Fruit fly (Drosophila melanogaster) whole organism, wandering third instar larva: Measurements from ENCODE around the gene CG4278.

Source experiments
- Abd-B ChIP-seq: fragments of >200 bp; optimal IDR thresholded peaks from 2 replicates; lab custom pipeline; 2017; ENCODE audit warnings: missing biosample characterization, missing genetic modification characterization
- Dif ChIP-seq: fragments of 200-275, 200-300 bp; sonication (Bioruptor generic); optimal IDR thresholded peaks from 2 replicates; lab custom pipeline; 2018; ENCODE audit warnings: missing biosample characterization, missing genetic modification characterization; ENCODE audit not compliant: partially characterized antibody
- Hr78 ChIP-seq: fragments of >200 bp; optimal IDR thresholded peaks from 2 replicates; lab custom pipeline; 2017; ENCODE audit warnings: missing biosample characterization, missing genetic modification characterization
- br ChIP-seq: fragments of 200-800 bp; sonication (Bioruptor generic); optimal IDR thresholded peaks from 2 replicates; lab custom pipeline; 2016; ENCODE audit warnings: missing biosample characterization, missing genetic modification characterization
- dsf ChIP-seq: sonication (Bioruptor generic); optimal IDR thresholded peaks from 2 replicates; lab custom pipeline; 2016; ENCODE audit warnings: missing biosample characterization, missing genetic modification characterization, borderline replicate concordance
- foxo ChIP-seq, 2 experiments: fragments of 200-800 bp; sonication (Bioruptor generic); optimal IDR thresholded peaks; 2 replicates in 1 of 2; 3 replicates in 1 of 2; lab custom pipeline; 2016 to 2017; ENCODE audit warnings: missing biosample characterization in 2 of 2, missing genetic modification characterization in 2 of 2
- fru ChIP-seq: fragments of 200-800 bp; sonication (Bioruptor generic); optimal IDR thresholded peaks from 3 replicates; lab custom pipeline; 2016; ENCODE audit warnings: missing biosample characterization, mild to moderate bottlenecking, missing genetic modification characterization
- h ChIP-seq: fragments of 200-800 bp; sonication (Bioruptor generic); optimal IDR thresholded peaks from 3 replicates; lab custom pipeline; 2016; ENCODE audit warnings: missing biosample characterization, mild to moderate bottlenecking, missing genetic modification characterization
- lola ChIP-seq: fragments of >200 bp; optimal IDR thresholded peaks from 2 replicates; lab custom pipeline; 2017; ENCODE audit warnings: missing biosample characterization, missing genetic modification characterization
- psq ChIP-seq: fragments of 200-800 bp; sonication (Bioruptor generic); optimal IDR thresholded peaks from 3 replicates; lab custom pipeline; 2017; ENCODE audit warnings: missing biosample characterization, mild to moderate bottlenecking, missing genetic modification characterization, moderate library complexity
- sv ChIP-seq: fragments of 200-800 bp; sonication (Bioruptor generic); optimal IDR thresholded peaks from 3 replicates; lab custom pipeline; 2016; ENCODE audit warnings: missing biosample characterization, missing genetic modification characterization

DNA sequence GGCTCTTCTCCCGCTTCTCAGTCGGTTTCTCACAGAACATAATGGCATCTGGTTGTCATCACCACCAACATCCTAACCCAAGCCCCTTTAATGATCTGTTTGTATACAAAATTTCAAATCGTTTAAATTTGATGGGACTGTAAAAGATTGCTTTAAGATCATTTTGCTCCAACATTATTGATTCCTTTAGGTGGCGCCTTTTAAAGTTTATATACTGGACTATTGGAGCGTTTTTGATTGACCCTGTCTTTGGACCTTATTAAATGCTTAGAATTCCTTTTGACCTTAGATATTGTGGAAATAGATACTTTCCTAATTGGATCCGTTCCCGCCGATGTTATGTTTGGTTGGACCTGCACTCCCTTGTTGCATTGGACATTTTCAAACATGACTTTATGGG is 13.4 kb downstream of the CG4278 start, which contains the start of gene CG42266:
- no peak for TF ChIP-seq h
- no peak for TF ChIP-seq fru (GFP tag; lab: Kevin White, UChicago)
- TF ChIP-seq Hr78 (GFP tag; lab: Kevin White, UChicago), result no peak
- TF ChIP-seq Abd-B (GFP tag; lab: Kevin White, UChicago), result no peak
- no peak for TF ChIP-seq Dif
- TF ChIP-seq psq (GFP tag; lab: Kevin White, UChicago), result no peak
- no peak for TF ChIP-seq dsf (GFP tag; lab: Kevin White, UChicago)
- no peak for TF ChIP-seq lola (GFP tag; lab: Kevin White, UChicago)
- no peak for TF ChIP-seq sv (GFP tag; lab: Kevin White, UChicago)
- TF ChIP-seq br (GFP tag; lab: Kevin White, UChicago), result no peak
- no peak for TF ChIP-seq foxo (GFP tag; optimal IDR thresholded peaks at IDR 0.05; lab: Kevin White, UChicago)
